Worm (Caenorhabditis elegans) whole organism, young adult: ENCODE results near the gene dpy-17.

ENCODE experiments used
- B0035.1 ChIP-seq: sonication (generic microtip); optimal IDR thresholded peaks from 2 replicates; lab custom pipeline; 2016; ENCODE audit warnings: missing genetic modification characterization, mild to moderate bottlenecking, missing compliant biosample characterization, missing genotype, missing genetic modification reagents
- C17E4.6 ChIP-seq: fragments of 200-800 bp; sonication (Bioruptor generic); IDR thresholded peaks from 2 replicates; pipeline ENCODE4 v1.3.6; 2022; ENCODE audit warnings: missing genetic modification reagents, missing genetic modification characterization, missing compliant biosample characterization
- F10E7.11 ChIP-seq: sonication (generic microtip); optimal IDR thresholded peaks from 2 replicates; lab custom pipeline; 2017; ENCODE audit warnings: mild to moderate bottlenecking, missing genetic modification characterization, moderate library complexity, missing compliant biosample characterization
- F23B12.7 ChIP-seq: sonication (generic microtip); optimal IDR thresholded peaks from 2 replicates; lab custom pipeline; 2017; ENCODE audit warnings: missing genetic modification characterization, mild to moderate bottlenecking, missing compliant biosample characterization, antibody characterized with exemption, moderate library complexity; ENCODE audit not compliant: insufficient read depth
- F39B2.1 ChIP-seq: fragments of 200-800 bp; sonication (Bioruptor generic); IDR thresholded peaks from 2 replicates; pipeline ENCODE4 v1.3.6; 2022; ENCODE audit warnings: missing genetic modification reagents, missing genetic modification characterization, missing compliant biosample characterization
- F49E8.2 ChIP-seq: sonication (generic microtip); optimal IDR thresholded peaks from 3 replicates; lab custom pipeline; 2017; ENCODE audit warnings: missing genetic modification characterization, mild to moderate bottlenecking, missing compliant biosample characterization, antibody characterized with exemption, moderate library complexity; ENCODE audit not compliant: insufficient read depth
- F55B11.4 ChIP-seq: sonication (generic microtip); optimal IDR thresholded peaks from 2 replicates; lab custom pipeline; 2016; ENCODE audit warnings: missing compliant biosample characterization, missing genetic modification characterization, borderline replicate concordance; ENCODE audit not compliant: insufficient read depth
- K11D2.4 ChIP-seq: fragments of 200-800 bp; sonication (Bioruptor generic); IDR thresholded peaks from 2 replicates; pipeline ENCODE4 v1.3.6; 2022; ENCODE audit warnings: missing genetic modification reagents, missing genetic modification characterization, missing compliant biosample characterization
- K12H6.12 ChIP-seq: fragments of 200-800 bp; sonication (Bioruptor generic); optimal IDR thresholded peaks from 2 replicates; lab custom pipeline; 2018; ENCODE audit warnings: mild to moderate bottlenecking, missing genetic modification characterization, missing compliant biosample characterization
- T07F8.4 ChIP-seq: sonication (generic microtip); optimal IDR thresholded peaks from 2 replicates; lab custom pipeline; 2016; ENCODE audit warnings: mild to moderate bottlenecking, missing genetic modification characterization, moderate library complexity, missing compliant biosample characterization
- Y53G8AR.9 ChIP-seq: fragments of 200-800 bp; sonication (Bioruptor generic); conservative IDR thresholded peaks from 2 replicates; pipeline ENCODE4 v1.3.6; 2022; ENCODE audit warnings: missing genetic modification reagents, missing genetic modification characterization, missing compliant biosample characterization
- ama-1 ChIP-seq, 3 experiments: fragments of 150-350 bp in 1 of 3; sonication (generic microtip) in 2 of 3; optimal IDR thresholded peaks; 2 replicates each; lab custom pipeline; 2014 to 2018; ENCODE audit warnings: missing biosample characterization in 2 of 3, missing genetic modification characterization in 2 of 3, missing genetic modification reagents in 2 of 3
- attf-3 ChIP-seq: fragments of 200-800 bp; sonication (Bioruptor generic); conservative IDR thresholded peaks from 2 replicates; pipeline ENCODE4 v1.3.6; 2022; ENCODE audit warnings: missing genetic modification reagents, missing genetic modification characterization, missing compliant biosample characterization
- attf-5 ChIP-seq: fragments of 200-800 bp; sonication (Bioruptor generic); optimal IDR thresholded peaks from 2 replicates; lab custom pipeline; 2018; ENCODE audit warnings: mild to moderate bottlenecking, missing genetic modification characterization, missing compliant biosample characterization
- attf-6 ChIP-seq: fragments of 200-800 bp; sonication (Bioruptor generic); IDR thresholded peaks from 2 replicates; pipeline ENCODE4 v1.3.6; 2022; ENCODE audit warnings: missing genetic modification reagents, missing genetic modification characterization, missing compliant biosample characterization
- ceh-100 ChIP-seq: fragments of 200-800 bp; sonication (Bioruptor generic); IDR thresholded peaks from 2 replicates; pipeline ENCODE4 v1.3.6; 2022; ENCODE audit warnings: missing genetic modification reagents, missing genetic modification characterization, missing compliant biosample characterization
- ceh-40 ChIP-seq: fragments of 200-800 bp; sonication (Bioruptor generic); IDR thresholded peaks from 2 replicates; pipeline ENCODE4 v1.3.6; 2022; ENCODE audit warnings: missing genetic modification characterization, missing compliant biosample characterization
- ceh-91 ChIP-seq: fragments of 200-800 bp; sonication (Bioruptor generic); IDR thresholded peaks from 2 replicates; pipeline ENCODE4 v1.3.6; 2022; ENCODE audit warnings: missing genetic modification reagents, missing genetic modification characterization, missing compliant biosample characterization
- die-1 ChIP-seq: sonication (generic microtip); optimal IDR thresholded peaks from 2 replicates; lab custom pipeline; 2016; ENCODE audit warnings: missing genotype, mild to moderate bottlenecking, missing genetic modification characterization, missing compliant biosample characterization
- efl-1 ChIP-seq: fragments of 150-350 bp; optimal IDR thresholded peaks from 2 replicates; lab custom pipeline; 2014; ENCODE audit warnings: missing biosample characterization, missing genetic modification reagents, missing genetic modification characterization
- egl-44 ChIP-seq: fragments of 200-800 bp; sonication (Bioruptor generic); IDR thresholded peaks from 2 replicates; pipeline ENCODE4 v1.3.6; 2022; ENCODE audit warnings: missing genetic modification reagents, missing genetic modification characterization, missing compliant biosample characterization
- egrh-3 ChIP-seq: fragments of 200-800 bp; sonication (Bioruptor generic); IDR thresholded peaks from 2 replicates; pipeline ENCODE4 v1.3.6; 2022; ENCODE audit warnings: missing genetic modification reagents, missing genetic modification characterization, missing compliant biosample characterization
- gei-17 ChIP-seq: fragments of 200-800 bp; sonication (Bioruptor generic); optimal IDR thresholded peaks from 2 replicates; lab custom pipeline; 2018; ENCODE audit warnings: mild to moderate bottlenecking, missing genetic modification characterization, missing compliant biosample characterization
- hlh-12 ChIP-seq: sonication (generic microtip); optimal IDR thresholded peaks from 2 replicates; lab custom pipeline; 2016; ENCODE audit warnings: missing genetic modification characterization, missing compliant biosample characterization
- hmg-20 ChIP-seq: fragments of 200-800 bp; sonication (Bioruptor generic); IDR thresholded peaks from 2 replicates; pipeline ENCODE4 v1.3.6; 2022; ENCODE audit warnings: missing genetic modification reagents, missing genetic modification characterization, missing compliant biosample characterization
- hsf-1 ChIP-seq: fragments of 200-800 bp; sonication (Bioruptor generic); IDR thresholded peaks from 2 replicates; pipeline ENCODE4 v1.3.6; 2022; ENCODE audit warnings: missing genetic modification reagents, missing genetic modification characterization, missing compliant biosample characterization
- lin-35 ChIP-seq, 3 experiments: fragments of 150-350 bp in 2 of 3; sonication (generic microtip) in 1 of 3; optimal IDR thresholded peaks; 2 replicates each; lab custom pipeline; 2014 to 2018; ENCODE audit warnings: missing biosample characterization in 3 of 3, missing genetic modification characterization in 3 of 3, missing genetic modification reagents in 3 of 3
- lin-54 ChIP-seq: fragments of 200-800 bp; sonication (Bioruptor generic); optimal IDR thresholded peaks from 2 replicates; lab custom pipeline; 2018; ENCODE audit warnings: mild to moderate bottlenecking, missing genetic modification characterization, missing compliant biosample characterization
- madf-10 ChIP-seq: sonication (generic microtip); optimal IDR thresholded peaks from 2 replicates; lab custom pipeline; 2016; ENCODE audit warnings: mild to moderate bottlenecking, missing genetic modification characterization, missing compliant biosample characterization
- madf-6 ChIP-seq: fragments of 200-800 bp; sonication (Bioruptor generic); IDR thresholded peaks from 2 replicates; pipeline ENCODE4 v1.3.6; 2022; ENCODE audit warnings: missing genetic modification reagents, missing genetic modification characterization, missing compliant biosample characterization
- nfya-2 ChIP-seq: fragments of 200-800 bp; sonication (Bioruptor generic); IDR thresholded peaks from 2 replicates; pipeline ENCODE4 v1.3.6; 2022; ENCODE audit warnings: missing genetic modification reagents, missing genetic modification characterization, missing compliant biosample characterization
- nfyb-1 ChIP-seq: fragments of 200-800 bp; sonication (Bioruptor generic); IDR thresholded peaks from 2 replicates; pipeline ENCODE4 v1.3.6; 2022; ENCODE audit warnings: missing genetic modification reagents, missing genetic modification characterization, missing compliant biosample characterization
- nhr-179 ChIP-seq: sonication (generic microtip); optimal IDR thresholded peaks from 2 replicates; lab custom pipeline; 2016; ENCODE audit warnings: mild to moderate bottlenecking, missing genetic modification characterization, missing compliant biosample characterization
- nhr-80 ChIP-seq: sonication (generic microtip); optimal IDR thresholded peaks from 2 replicates; lab custom pipeline; 2016; ENCODE audit warnings: missing genetic modification characterization, missing compliant biosample characterization
- pbrm-1 ChIP-seq: fragments of 200-800 bp; sonication (Bioruptor generic); IDR thresholded peaks from 2 replicates; pipeline ENCODE4 v1.3.6; 2022; ENCODE audit warnings: missing genetic modification reagents, missing genetic modification characterization, missing compliant biosample characterization
- pha-4 ChIP-seq: fragments of 150-350 bp; sonication (generic microtip); optimal IDR thresholded peaks from 2 replicates; lab custom pipeline; 2014; ENCODE audit warnings: missing biosample characterization, missing genetic modification reagents, missing genetic modification characterization
- snpc-1.3 ChIP-seq: sonication (generic microtip); optimal IDR thresholded peaks from 2 replicates; lab custom pipeline; 2017; ENCODE audit warnings: missing genetic modification characterization, mild to moderate bottlenecking, missing compliant biosample characterization, antibody characterized with exemption, moderate library complexity, missing genotype, missing genetic modification reagents; ENCODE audit not compliant: insufficient read depth
- tbp1 ChIP-seq: fragments of 200-800 bp; sonication (Bioruptor generic); optimal IDR thresholded peaks from 2 replicates; lab custom pipeline; 2018; ENCODE audit warnings: mild to moderate bottlenecking, missing genetic modification characterization, missing compliant biosample characterization
- tlf-1 ChIP-seq: fragments of 200-800 bp; sonication (Bioruptor generic); optimal IDR thresholded peaks from 2 replicates; lab custom pipeline; 2018; ENCODE audit warnings: mild to moderate bottlenecking, missing genetic modification characterization, missing compliant biosample characterization
- unc-130 ChIP-seq: sonication (generic microtip); optimal IDR thresholded peaks from 2 replicates; lab custom pipeline; 2016; ENCODE audit warnings: missing genetic modification reagents, missing genetic modification characterization, missing compliant biosample characterization
- ztf-22 ChIP-seq: fragments of 200-800 bp; sonication (Bioruptor generic); optimal IDR thresholded peaks from 2 replicates; lab custom pipeline; 2018; ENCODE audit warnings: mild to moderate bottlenecking, missing genetic modification characterization, moderate library complexity, missing compliant biosample characterization
- ztf-3 ChIP-seq: fragments of 200-800 bp; sonication (Bioruptor generic); optimal IDR thresholded peaks from 2 replicates; lab custom pipeline; 2018; ENCODE audit warnings: mild to moderate bottlenecking, missing genetic modification characterization, missing compliant biosample characterization
- ztf-6 ChIP-seq: fragments of 200-800 bp; sonication (Bioruptor generic); IDR thresholded peaks from 2 replicates; pipeline ENCODE4 v1.3.6; 2022; ENCODE audit warnings: missing genetic modification reagents, missing genetic modification characterization, missing compliant biosample characterization

The dpy-17 gene

DNA sequence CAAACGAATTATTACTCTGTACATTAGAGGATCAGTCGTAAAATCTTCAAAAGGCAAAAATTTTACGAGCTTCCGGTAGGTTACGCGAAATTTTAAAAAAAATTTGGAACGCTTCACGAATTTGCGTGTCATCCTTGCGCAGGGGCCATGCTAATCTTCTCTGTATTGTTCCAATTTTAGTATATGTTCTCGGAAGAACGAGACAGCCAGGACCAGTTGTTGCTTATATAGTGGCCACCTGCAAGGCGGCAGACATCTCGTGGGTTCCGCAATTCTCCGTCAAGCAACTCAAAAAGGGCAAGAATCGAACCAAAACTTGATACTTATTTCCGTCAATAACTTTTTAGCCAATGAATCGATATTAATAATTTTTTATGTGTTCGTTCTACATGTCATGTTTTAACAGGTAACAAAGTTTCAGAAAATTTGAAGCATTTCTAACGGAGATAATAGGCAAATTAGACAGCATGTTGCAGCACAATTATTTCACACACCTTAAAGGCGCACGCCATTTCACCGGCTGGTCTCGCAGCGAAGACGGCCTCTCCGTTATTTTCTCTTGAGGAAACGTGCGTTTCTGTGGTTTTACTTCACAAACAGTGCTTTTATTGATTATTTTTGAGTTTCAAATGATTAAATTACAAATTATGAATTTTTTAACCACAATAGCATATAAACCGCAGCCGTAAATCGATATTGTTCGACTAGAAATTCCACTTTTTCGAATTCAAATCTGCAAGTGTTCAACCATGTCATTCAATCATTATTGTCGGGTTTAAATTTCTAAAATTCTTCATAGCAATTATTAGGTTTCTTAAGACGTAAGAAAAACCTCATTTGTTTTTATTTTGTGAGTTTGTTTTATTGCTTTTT, 26.2 kb upstream of the dpy-17 start (continued):
- TF ChIP-seq ceh-40 (GFP tag; lab: Robert Waterston, UW) (peak; percentile 87; the same call in 1 of the 2 replicates), hmg-20 (GFP tag; lab: Robert Waterston, UW) (peak; percentile 49; the same call in 1 of the 2 replicates), unc-130 (peak; percentile 79)
- TF ChIP-seq, all 124 proteins: peak for 106

- no peak for TF ChIP-seq hlh-12 (tag; lab: Kevin White, UChicago)
- no peak for TF ChIP-seq ztf-22
- TF ChIP-seq die-1 (tag; lab: Kevin White, UChicago): no peak
- TF ChIP-seq nhr-179 (tag; lab: Kevin White, UChicago): no peak
- no peak for TF ChIP-seq ama-1 (optimal IDR thresholded peaks at IDR 0.05; lab: Kevin White, UChicago)
- TF ChIP-seq ama-1 (GFP tag; optimal IDR thresholded peaks at IDR 0.05; lab: Kevin White, UChicago): no peak
- no peak for TF ChIP-seq egrh-3 (GFP tag; lab: Robert Waterston, UW)
- TF ChIP-seq gei-17 (GFP tag; lab: Kevin White, UChicago): no peak
- no peak for TF ChIP-seq F10E7.11 (tag; lab: Kevin White, UChicago)
- TF ChIP-seq, all 124 proteins: peak for 0
Measured at ce11 chrIII:5081573-5081823, 25.6 kb upstream of the dpy-17 start, which contains the start of gene cox-6A. Gene cox-6A (plus strand): TSS chrIII:5081724.

DNA sequence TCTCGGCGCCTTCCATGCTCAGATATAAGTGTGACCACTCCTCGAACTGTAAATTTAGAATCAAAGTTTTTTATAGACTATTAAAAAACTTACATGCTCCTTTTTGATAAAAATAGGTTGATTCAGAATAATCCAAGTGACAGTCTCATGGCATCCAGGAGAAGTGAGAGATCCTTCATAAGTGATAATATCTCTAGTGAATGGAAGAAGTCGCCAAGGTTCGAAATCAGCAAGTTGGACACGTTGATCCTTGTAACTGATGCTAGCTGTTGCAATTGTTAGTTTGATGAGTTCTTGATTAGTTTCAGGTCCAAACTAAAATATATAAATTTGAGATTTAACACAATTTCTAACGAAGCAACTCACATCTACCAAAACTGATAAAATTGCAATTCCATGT, 23.8 kb upstream of the dpy-17 start:
- no peak for TF ChIP-seq F39B2.1 (GFP tag; lab: Robert Waterston, UW)
- peak; percentile 32 for TF ChIP-seq attf-5 (GFP tag; lab: Kevin White, UChicago)
- no peak for TF ChIP-seq F49E8.2 (tag; lab: Kevin White, UChicago)
- no peak for TF ChIP-seq K11D2.4 (GFP tag; lab: Robert Waterston, UW)
- no peak for TF ChIP-seq F55B11.4 (tag; lab: Kevin White, UChicago)
- TF ChIP-seq hsf-1: 0 out of 2 replicates have a peak, but pooled peaks have one; percentile 16
- TF ChIP-seq pha-4 (tag; lab: Kevin White, UChicago): no peak
- TF ChIP-seq egl-44: no peak
- TF ChIP-seq madf-10: peak; percentile 2
- TF ChIP-seq lin-54 (GFP tag; lab: Kevin White, UChicago): peak; percentile 4
- TF ChIP-seq attf-6 (GFP tag; lab: Robert Waterston, UW): no peak
- peak; percentile 25; the same call in 1 of the 2 replicates for TF ChIP-seq madf-6 (GFP tag; lab: Robert Waterston, UW)
- TF ChIP-seq tlf-1: peak; percentile 59
- TF ChIP-seq B0035.1: no peak
- no peak for TF ChIP-seq nfya-2 (GFP tag; lab: Robert Waterston, UW)
- no peak for TF ChIP-seq tbp1
- TF ChIP-seq ceh-91: no peak
- no peak for TF ChIP-seq F23B12.7
- no peak for TF ChIP-seq nhr-80 (tag; lab: Kevin White, UChicago)
- no peak for TF ChIP-seq ztf-3
- no peak for TF ChIP-seq T07F8.4 (tag; lab: Kevin White, UChicago)
- TF ChIP-seq attf-3 (GFP tag; lab: Robert Waterston, UW): no peak
- TF ChIP-seq snpc-1.3 (tag; lab: Kevin White, UChicago): no peak
- TF ChIP-seq C17E4.6: no peak
- no peak for TF ChIP-seq ceh-100 (GFP tag; lab: Robert Waterston, UW)
- TF ChIP-seq Y53G8AR.9: peak; percentile 8; the same call in 1 of the 2 replicates
- TF ChIP-seq efl-1: no peak
- TF ChIP-seq K12H6.12 (tag; lab: Kevin White, UChicago): no peak
- no peak for TF ChIP-seq hmg-20 (GFP tag; lab: Robert Waterston, UW)
- peak in 1 of 3 experiments; percentile 8 for TF ChIP-seq lin-35 (GFP tag; optimal IDR thresholded peaks at IDR 0.05; lab: Kevin White, UChicago)
- TF ChIP-seq ztf-22: peak; percentile 9
- TF ChIP-seq ztf-6 (GFP tag; lab: Robert Waterston, UW): no peak
- no peak for TF ChIP-seq pbrm-1
- no peak for TF ChIP-seq nfyb-1 (GFP tag; lab: Robert Waterston, UW)
- no peak for TF ChIP-seq die-1 (tag; lab: Kevin White, UChicago)
